Worm (Caenorhabditis elegans): ENCODE data around the gene C01G10.14.

C01G10.14 gene

DNA sequence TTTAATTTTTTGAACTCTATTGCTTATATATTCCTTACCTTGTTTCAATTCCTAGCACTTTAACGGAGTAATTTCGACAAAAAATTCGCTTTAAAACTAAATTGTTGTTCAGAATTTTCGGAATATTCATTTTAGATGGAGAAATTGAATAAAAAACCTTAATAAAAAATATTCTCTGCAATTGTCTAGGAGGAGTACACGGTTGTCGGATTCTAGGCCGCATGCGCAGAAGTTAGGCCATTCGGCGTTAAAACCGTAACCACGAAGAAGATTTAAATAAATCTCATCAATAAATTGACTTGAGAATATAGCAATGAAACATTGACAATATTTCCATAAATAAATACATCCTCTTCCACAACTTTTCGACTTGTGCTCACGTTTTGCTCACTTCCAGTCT lies 23.5 kb downstream of the C01G10.14 start, which contains the start of the genes C01G10.10 and C01G10.9 (continued):
- TF ChIP-seq snpc-4 (tag; optimal IDR thresholded peaks at IDR 0.05), result no peak
- TF ChIP-seq lin-38 (GFP tag; IDR thresholded peaks at IDR 0.05), result peak; percentile 74
- TF ChIP-seq Y5F2A.4 (GFP tag; optimal IDR thresholded peaks at IDR 0.05), result no peak
- peak; percentile 63 for TF ChIP-seq dpl-1 (GFP tag; optimal IDR thresholded peaks at IDR 0.05)
- no peak for TF ChIP-seq ZK546.5 (tag; optimal IDR thresholded peaks at IDR 0.05)
- no peak for TF ChIP-seq zfp-2 (tag; optimal IDR thresholded peaks at IDR 0.05)
- TF ChIP-seq skn-1 (tag; optimal IDR thresholded peaks at IDR 0.05), result no peak
- TF ChIP-seq nhr-76 (tag; optimal IDR thresholded peaks at IDR 0.05), result no peak
- no peak for TF ChIP-seq nhr-111 (GFP tag; optimal IDR thresholded peaks at IDR 0.05)
- no peak for TF ChIP-seq nhr-28 (tag; optimal IDR thresholded peaks at IDR 0.05)
- TF ChIP-seq aha-1 (tag), result peak; percentile 31
- peak; percentile 64 for TF ChIP-seq dmd-6 (GFP tag; IDR thresholded peaks at IDR 0.05)
- no peak for TF ChIP-seq T26A8.4 (GFP tag; IDR thresholded peaks at IDR 0.05)
- TF ChIP-seq madf-5 (GFP tag; IDR thresholded peaks at IDR 0.05), result no peak
- no peak for TF ChIP-seq nhr-11 (tag; optimal IDR thresholded peaks at IDR 0.05)
- peak; percentile 1 for TF ChIP-seq F49E8.2 (tag; optimal IDR thresholded peaks at IDR 0.05; ENCODE audit: borderline replicate concordance)
- TF ChIP-seq aly-2 (tag; optimal IDR thresholded peaks at IDR 0.05), result no peak
- TF ChIP-seq nhr-102 (tag; optimal IDR thresholded peaks at IDR 0.05), result peak; percentile 8
- no peak for TF ChIP-seq lim-7 (GFP tag; IDR thresholded peaks at IDR 0.05)
- TF ChIP-seq dve-1 (tag; optimal IDR thresholded peaks at IDR 0.05; ENCODE audit: insufficient read depth), result peak; percentile 39
- no peak for TF ChIP-seq hlh-11 (tag; optimal IDR thresholded peaks at IDR 0.05)
- no peak for TF ChIP-seq nhr-25 (tag; optimal IDR thresholded peaks at IDR 0.05; ENCODE audit: borderline replicate concordance, insufficient read depth)
- TF ChIP-seq nhr-77 (tag; optimal IDR thresholded peaks at IDR 0.05), result no peak
- peak; percentile 31 for TF ChIP-seq spr-1 (tag; optimal IDR thresholded peaks at IDR 0.05)
- TF ChIP-seq daf-8 (GFP tag; IDR thresholded peaks at IDR 0.05), result no peak
- TF ChIP-seq nhr-41 (GFP tag; IDR thresholded peaks at IDR 0.05), result no peak
- TF ChIP-seq cey-2 (tag; optimal IDR thresholded peaks at IDR 0.05; ENCODE audit: borderline replicate concordance, insufficient read depth), result no peak
- TF ChIP-seq madf-9 (GFP tag; conservative IDR thresholded peaks at IDR 0.05), result 0 out of 2 replicates have a peak, but pooled peaks have one; percentile 24
- no peak for TF ChIP-seq F26F4.8 (GFP tag; conservative IDR thresholded peaks at IDR 0.05)
- no peak for TF ChIP-seq spr-3 (GFP tag; optimal IDR thresholded peaks at IDR 0.05)
- TF ChIP-seq mes-2 (tag; optimal IDR thresholded peaks at IDR 0.05; ENCODE audit: poor library complexity, severe bottlenecking), result peak; percentile 98
- no peak for TF ChIP-seq ces-1 (GFP tag; optimal IDR thresholded peaks at IDR 0.05)
- TF ChIP-seq Y48G9A.11 (GFP tag; IDR thresholded peaks at IDR 0.05), result no peak
- TF ChIP-seq fos-1 (tag; optimal IDR thresholded peaks at IDR 0.05), result no peak
- TF ChIP-seq nhr-6 (tag; optimal IDR thresholded peaks at IDR 0.05), result peak; percentile 69
- TF ChIP-seq lin-29 (GFP tag; IDR thresholded peaks at IDR 0.05), result no peak
- TF ChIP-seq hlh-30 (tag; optimal IDR thresholded peaks at IDR 0.05; ENCODE audit: insufficient read depth), result peak; percentile 3
- TF ChIP-seq pha-4 (GFP tag; IDR thresholded peaks at IDR 0.05), result no peak
- TF ChIP-seq pha-4 (tag; optimal IDR thresholded peaks at IDR 0.05), result no peak
- TF ChIP-seq T20F7.1 (GFP tag; optimal IDR thresholded peaks at IDR 0.05), result peak; percentile 33

DNA sequence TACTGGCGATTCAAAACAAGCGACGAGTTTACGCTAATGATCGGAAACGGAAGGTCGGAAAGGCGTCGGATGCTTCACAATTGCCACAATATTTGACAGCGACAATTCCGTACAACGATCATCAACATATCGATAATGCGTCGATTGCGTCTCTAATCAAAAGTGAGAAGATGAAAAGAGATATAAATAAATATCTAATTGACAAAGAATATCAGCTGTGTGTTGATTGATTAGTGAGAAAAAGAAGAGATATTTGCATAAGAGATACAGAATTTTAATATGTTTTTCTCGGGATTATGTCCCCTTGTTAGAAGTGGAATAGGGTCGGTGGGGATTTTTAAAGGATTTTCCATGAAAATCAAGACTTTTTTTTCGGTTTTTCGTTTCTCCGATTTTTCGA lies 27.2 kb downstream of the C01G10.14 start:
- TF ChIP-seq nhr-28 (tag; optimal IDR thresholded peaks at IDR 0.05) (no peak), rbr-2 (tag; optimal IDR thresholded peaks at IDR 0.05) (no peak), ceh-44 (GFP tag; IDR thresholded peaks at IDR 0.05) (no peak), ctbp-1 (GFP tag; IDR thresholded peaks at IDR 0.05) (no peak), skn-1 (tag; optimal IDR thresholded peaks at IDR 0.05) (no peak), Y75B8A.6 (GFP tag; IDR thresholded peaks at IDR 0.05) (no peak), ceh-62 (tag; optimal IDR thresholded peaks at IDR 0.05) (no peak), daf-19 (GFP tag; conservative IDR thresholded peaks at IDR 0.05) (no peak), hif-1 (tag; optimal IDR thresholded peaks at IDR 0.05) (no peak), nhr-111 (GFP tag; optimal IDR thresholded peaks at IDR 0.05) (no peak), zag-1 (tag; optimal IDR thresholded peaks at IDR 0.05) (no peak), daf-12 (tag; optimal IDR thresholded peaks at IDR 0.05) (no peak), unc-130 (GFP tag; optimal IDR thresholded peaks at IDR 0.05) (no peak), dmd-6 (GFP tag; IDR thresholded peaks at IDR 0.05) (no peak), duxl-1 (tag; optimal IDR thresholded peaks at IDR 0.05; ENCODE audit: poor library complexity) (no peak), vab-7 (GFP tag; IDR thresholded peaks at IDR 0.05) (no peak), egl-27 (tag; optimal IDR thresholded peaks at IDR 0.05) (no peak)
